Fruit fly (Drosophila melanogaster): ENCODE measurements around the gene Cp19.

The Cp19 gene

DNA sequence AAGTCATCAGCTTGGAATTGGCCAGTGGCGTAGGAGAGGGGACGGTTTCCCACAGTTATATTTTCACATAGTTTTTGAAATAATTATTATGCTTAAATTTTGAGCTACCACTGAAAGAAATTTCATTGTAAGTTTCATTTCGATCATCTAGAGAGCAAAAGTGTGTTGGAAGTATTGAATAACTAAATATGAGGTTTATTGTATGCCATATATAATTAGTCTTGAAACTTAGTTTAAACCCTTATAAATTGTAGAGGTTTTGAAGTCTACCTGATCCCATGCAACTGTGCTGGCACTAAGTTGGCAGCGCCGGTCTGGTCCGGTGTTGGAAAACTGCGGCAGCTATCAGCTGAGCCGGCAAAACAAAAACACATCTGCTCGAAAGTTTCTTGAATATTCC, 8.5 kb upstream of the Cp19 start, which contains the start of the genes CG32022 and CG6511 (continued):
- peak; percentile 49 for TF ChIP-seq CG13287 (GFP tag; IDR thresholded peaks at IDR 0.05; ENCODE audit: partially characterized antibody)
- TF ChIP-seq CG42726 (GFP tag; IDR thresholded peaks at IDR 0.05; ENCODE audit: partially characterized antibody) = no peak
- TF ChIP-seq CG11695 (GFP tag; IDR thresholded peaks at IDR 0.05) = peak; percentile 92
- TF ChIP-seq luna (GFP tag; optimal IDR thresholded peaks at IDR 0.05) = peak; percentile 94
- TF ChIP-seq lbe (GFP tag; optimal IDR thresholded peaks at IDR 0.05) = peak; percentile 91
- TF ChIP-seq HLH3B (GFP tag; IDR thresholded peaks at IDR 0.05) = peak; percentile 94
- TF ChIP-seq bbx (GFP tag; IDR thresholded peaks at IDR 0.05; ENCODE audit: partially characterized antibody) = no peak
- TF ChIP-seq CG15269 (tag; optimal IDR thresholded peaks at IDR 0.05) = peak; percentile 97
- peak; percentile 94 for TF ChIP-seq ken (GFP tag; IDR thresholded peaks at IDR 0.05)
- peak; percentile 19 for TF ChIP-seq bigmax (GFP tag; optimal IDR thresholded peaks at IDR 0.05)
- peak; percentile 97 for TF ChIP-seq CG18619 (GFP tag; optimal IDR thresholded peaks at IDR 0.05)
- TF ChIP-seq NK7.1 (GFP tag; optimal IDR thresholded peaks at IDR 0.05) = peak; percentile 95
- TF ChIP-seq Dfd (GFP tag; optimal IDR thresholded peaks at IDR 0.05) = no peak
- TF ChIP-seq H15 (GFP tag; IDR thresholded peaks at IDR 0.05) = peak; percentile 95
- peak; percentile 86 for TF ChIP-seq CG18011 (GFP tag; optimal IDR thresholded peaks at IDR 0.05)
- peak; percentile 96 for TF ChIP-seq CG12744 (GFP tag; optimal IDR thresholded peaks at IDR 0.05)
- peak; percentile 97 for TF ChIP-seq CG4424 (GFP tag; optimal IDR thresholded peaks at IDR 0.05)
- TF ChIP-seq CG15601 (tag; optimal IDR thresholded peaks at IDR 0.05) = peak; percentile 94
- TF ChIP-seq Pdp1 (GFP tag; optimal IDR thresholded peaks at IDR 0.05) = peak; percentile 95 to 98
- TF ChIP-seq ATbp (GFP tag; optimal IDR thresholded peaks at IDR 0.05) = peak; percentile 91
- peak; percentile 92 for TF ChIP-seq Nf-YC (tag; optimal IDR thresholded peaks at IDR 0.05)
- peak; percentile 92 for TF ChIP-seq wor (GFP tag; IDR thresholded peaks at IDR 0.05)
- TF ChIP-seq CG2678 (tag; optimal IDR thresholded peaks at IDR 0.05) = peak; percentile 98
- peak; percentile 93 for TF ChIP-seq jing (GFP tag; optimal IDR thresholded peaks at IDR 0.05)
- peak; percentile 98 for TF ChIP-seq pnt (GFP tag; optimal IDR thresholded peaks at IDR 0.05)
- peak; percentile 75 for TF ChIP-seq corto (GFP tag; optimal IDR thresholded peaks at IDR 0.05)
- TF ChIP-seq lov (optimal IDR thresholded peaks at IDR 0.05) = no peak
- TF ChIP-seq lov (GFP tag; IDR thresholded peaks at IDR 0.05) = peak; percentile 84; the same call in 2 of the 3 replicates
- peak; percentile 96 for TF ChIP-seq Dek (tag; optimal IDR thresholded peaks at IDR 0.05)
- TF ChIP-seq Mrtf (GFP tag; IDR thresholded peaks at IDR 0.05) = peak; percentile 95
- no peak for TF ChIP-seq CG7963 (GFP tag; IDR thresholded peaks at IDR 0.05; ENCODE audit: partially characterized antibody)
- TF ChIP-seq dimm (GFP tag; IDR thresholded peaks at IDR 0.05) = peak; percentile 90
- TF ChIP-seq Ada2b (GFP tag; IDR thresholded peaks at IDR 0.05) = peak; percentile 94
- peak; percentile 84 for TF ChIP-seq CG43689 (GFP tag; IDR thresholded peaks at IDR 0.05)
- TF ChIP-seq croc (GFP tag; conservative IDR thresholded peaks at IDR 0.05) = peak; percentile 97
- TF ChIP-seq Ravus (GFP tag; IDR thresholded peaks at IDR 0.05) = peak; percentile 81
- peak in 1 of 2 experiments; percentile 95 for TF ChIP-seq bsh (GFP tag; optimal IDR thresholded peaks at IDR 0.05)
- peak; percentile 92 for TF ChIP-seq CG6854 (GFP tag; optimal IDR thresholded peaks at IDR 0.05)
- TF ChIP-seq stwl (tag; optimal IDR thresholded peaks at IDR 0.05) = peak; percentile 75
- TF ChIP-seq CG15514 (GFP tag; optimal IDR thresholded peaks at IDR 0.05) = peak; percentile 91
- peak; percentile 95 for TF ChIP-seq disco-r (GFP tag; optimal IDR thresholded peaks at IDR 0.05)
- peak; percentile 95 for TF ChIP-seq E2f1 (GFP tag; IDR thresholded peaks at IDR 0.05)
- TF ChIP-seq shn (GFP tag; optimal IDR thresholded peaks at IDR 0.05) = peak; percentile 99
- TF ChIP-seq kah (GFP tag; optimal IDR thresholded peaks at IDR 0.05) = peak; percentile 89
- TF ChIP-seq CG2129 (GFP tag; IDR thresholded peaks at IDR 0.05; ENCODE audit: partially characterized antibody) = no peak
- TF ChIP-seq CG33557 (GFP tag; optimal IDR thresholded peaks at IDR 0.05) = peak; percentile 96
- peak; percentile 99 for TF ChIP-seq lilli (GFP tag; optimal IDR thresholded peaks at IDR 0.05)
- peak; percentile 94 for TF ChIP-seq CG6175 (GFP tag; IDR thresholded peaks at IDR 0.05)
- TF ChIP-seq Lhr (GFP tag; optimal IDR thresholded peaks at IDR 0.05) = peak; percentile 86
- TF ChIP-seq zen2 (GFP tag; IDR thresholded peaks at IDR 0.05; ENCODE audit: partially characterized antibody) = no peak
